Fruit fly (Drosophila melanogaster): ENCODE results near the gene Fur1.

dm6 chr3R:25309175-25309574 is 163.7 kb downstream of the Fur1 start:
- TF ChIP-seq lz (GFP tag; optimal IDR thresholded peaks at IDR 0.05): no peak
- no peak for TF ChIP-seq Gug (GFP tag; IDR thresholded peaks at IDR 0.05)
- TF ChIP-seq CG8319 (GFP tag; optimal IDR thresholded peaks at IDR 0.05): no peak
- no peak for TF ChIP-seq CG6163 (GFP tag; IDR thresholded peaks at IDR 0.05)
- no peak for TF ChIP-seq Lpt (GFP tag; optimal IDR thresholded peaks at IDR 0.05)
- no peak for TF ChIP-seq Smox (GFP tag; optimal IDR thresholded peaks at IDR 0.05)
- TF ChIP-seq CG15336 (GFP tag; IDR thresholded peaks at IDR 0.05): no peak

All from whole organism, prepupa.